Worm (Caenorhabditis elegans): ENCODE results near the gene T04A8.8.

DNA sequence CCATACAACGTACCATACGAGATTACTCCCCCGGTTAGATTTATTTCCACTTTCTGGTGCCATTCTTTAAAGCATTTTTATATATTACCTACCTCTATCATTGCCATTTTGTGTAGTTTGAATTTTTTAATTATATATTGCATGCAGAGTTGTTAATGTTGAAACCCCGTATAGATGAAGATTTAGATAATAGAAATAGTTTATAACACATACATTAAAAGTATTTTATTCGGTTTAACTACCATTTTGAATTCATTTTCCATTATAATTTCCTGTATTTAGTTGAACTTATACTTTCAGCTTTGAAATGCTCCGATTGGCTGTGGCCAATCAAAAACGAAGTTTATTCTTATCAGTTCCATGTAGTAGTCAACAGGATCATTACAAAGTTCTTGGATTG lies 4.0 kb downstream of the T04A8.8 start, which contains the start of gene dnj-18:
- no peak for TF ChIP-seq snpc-1.1 (tag; optimal IDR thresholded peaks at IDR 0.05; ENCODE audit: insufficient read depth)
- no peak for TF ChIP-seq snpc-4 (GFP tag; optimal IDR thresholded peaks at IDR 0.05)
- TF ChIP-seq snpc-4 (tag; optimal IDR thresholded peaks at IDR 0.05) = no peak
- TF ChIP-seq cebp-2 (GFP tag; IDR thresholded peaks at IDR 0.05) = no peak
- TF ChIP-seq let-607 (tag; optimal IDR thresholded peaks at IDR 0.05) = no peak
- no peak for TF ChIP-seq ztf-25 (GFP tag; IDR thresholded peaks at IDR 0.05)
- TF ChIP-seq athp-1 (tag; optimal IDR thresholded peaks at IDR 0.05) = no peak
- TF ChIP-seq lin-35 (GFP tag; optimal IDR thresholded peaks at IDR 0.05) = no peak
- TF ChIP-seq bed-1 (GFP tag; IDR thresholded peaks at IDR 0.05) = no peak
- no peak for TF ChIP-seq hsf-1 (GFP tag; IDR thresholded peaks at IDR 0.05)

Measured in whole organism, young adult.